Worm (Caenorhabditis elegans): ENCODE measurements around the gene nlp-32.

Gene nlp-32

ce11 chrIII:486077-486597, at the start of gene nlp-32:
Gene nlp-32 (minus strand): TSS chrIII:486547.
- TF ChIP-seq unc-62 (GFP tag; optimal IDR thresholded peaks at IDR 0.05): no peak

ce11 chrIII:535266-536107, 49.1 kb upstream of the nlp-32 start:
- no peak for TF ChIP-seq unc-62 (GFP tag; optimal IDR thresholded peaks at IDR 0.05)

ce11 chrIII:532152-532551, 45.8 kb upstream of the nlp-32 start:
- TF ChIP-seq unc-62 (GFP tag; optimal IDR thresholded peaks at IDR 0.05): no peak

ce11 chrIII:530899-531298, 44.6 kb upstream of the nlp-32 start:
- no peak for TF ChIP-seq unc-62 (GFP tag; optimal IDR thresholded peaks at IDR 0.05)

ce11 chrIII:526824-527223, 40.5 kb upstream of the nlp-32 start, which contains the start of gene T22F7.4:
Gene T22F7.4 (minus strand): TSS chrIII:526924.
- no peak for TF ChIP-seq unc-62 (GFP tag; optimal IDR thresholded peaks at IDR 0.05)

ce11 chrIII:523944-524343, 37.6 kb upstream of the nlp-32 start, which contains the start of gene T22F7.3:
Gene T22F7.3 (minus strand): TSS chrIII:524044.
- TF ChIP-seq unc-62 (GFP tag; optimal IDR thresholded peaks at IDR 0.05): no peak

- TF ChIP-seq unc-62 (GFP tag; optimal IDR thresholded peaks at IDR 0.05): no peak
Observed at ce11 chrIII:513360-513759, 27.0 kb upstream of the nlp-32 start.

- TF ChIP-seq unc-62 (GFP tag; optimal IDR thresholded peaks at IDR 0.05): no peak
Observed at ce11 chrIII:512117-512516, 25.8 kb upstream of the nlp-32 start, which contains the start of gene F30H5.3. Gene F30H5.3 (minus strand): TSS chrIII:512217.

- TF ChIP-seq unc-62 (GFP tag; optimal IDR thresholded peaks at IDR 0.05): no peak
Observed at ce11 chrIII:509045-509444, 22.7 kb upstream of the nlp-32 start.

- no peak for TF ChIP-seq unc-62 (GFP tag; optimal IDR thresholded peaks at IDR 0.05)
Observed at ce11 chrIII:502583-502982, 16.2 kb upstream of the nlp-32 start.

- TF ChIP-seq unc-62 (GFP tag; optimal IDR thresholded peaks at IDR 0.05): no peak
Observed at ce11 chrIII:491090-491597, 4.8 kb upstream of the nlp-32 start, which contains the start of gene unc-45. Gene unc-45 (plus strand): TSS chrIII:491547.

ce11 chrIII:488464-488863, 2.1 kb upstream of the nlp-32 start, which contains the start of gene F30H5.5:
Gene F30H5.5 (plus strand): TSS chrIII:488764.
- no peak for TF ChIP-seq unc-62 (GFP tag; optimal IDR thresholded peaks at IDR 0.05)

- TF ChIP-seq unc-62 (GFP tag; optimal IDR thresholded peaks at IDR 0.05): no peak
Observed at ce11 chrIII:483556-483955, 2.8 kb downstream of the nlp-32 start, which contains the start of gene F10C5.3. Gene F10C5.3 (plus strand): TSS chrIII:483868.

- TF ChIP-seq unc-62 (GFP tag; optimal IDR thresholded peaks at IDR 0.05): no peak
Observed at ce11 chrIII:482739-483138, 3.6 kb downstream of the nlp-32 start.

ce11 chrIII:481259-481658, 5.1 kb downstream of the nlp-32 start:
- no peak for TF ChIP-seq unc-62 (GFP tag; optimal IDR thresholded peaks at IDR 0.05)

- no peak for TF ChIP-seq unc-62 (GFP tag; optimal IDR thresholded peaks at IDR 0.05)
Observed at ce11 chrIII:475154-475553, 11.2 kb downstream of the nlp-32 start, which contains the start of gene mat-3. Gene mat-3 (plus strand): TSS chrIII:475454.

All from whole organism, dauer.